Fruit fly (Drosophila melanogaster) whole organism, pupa: ENCODE data around the gene CG13065.
A peak's percentile ranks its signal among the peaks of the same experiment; 100 is the strongest.

ENCODE experiments used
- CG10348 ChIP-seq: fragments of 200-800 bp; sonication (Bioruptor generic); IDR thresholded peaks from 2 replicates; pipeline ENCODE4 v1.3.6; 2022; ENCODE audit warnings: missing biosample characterization, missing genetic modification characterization
- CG12605 ChIP-seq: fragments of 200-800 bp; sonication (Bioruptor generic); IDR thresholded peaks from 2 replicates; pipeline ENCODE4 v1.3.6; 2022; ENCODE audit warnings: missing biosample characterization, missing genetic modification characterization
- CG13204 ChIP-seq: fragments of 200-800 bp; sonication (Bioruptor generic); optimal IDR thresholded peaks from 2 replicates; lab custom pipeline; 2018; ENCODE audit warnings: missing biosample characterization, mild to moderate bottlenecking, missing genetic modification characterization, moderate library complexity
- CG14655 ChIP-seq: fragments of 200-800 bp; sonication (Bioruptor generic); optimal IDR thresholded peaks from 3 replicates; lab custom pipeline; 2017; ENCODE audit warnings: mild to moderate bottlenecking, missing biosample characterization, missing genetic modification reagents, missing genetic modification characterization
- CG15710 ChIP-seq: fragments of 200-800 bp; sonication (Bioruptor generic); optimal IDR thresholded peaks from 2 replicates; lab custom pipeline; 2018; ENCODE audit warnings: missing biosample characterization, mild to moderate bottlenecking, missing genetic modification characterization, moderate library complexity
- CG17806 ChIP-seq: fragments of 200-800 bp; sonication (Bioruptor generic); optimal IDR thresholded peaks from 2 replicates; lab custom pipeline; 2018; ENCODE audit warnings: missing biosample characterization, mild to moderate bottlenecking, missing genetic modification characterization, moderate library complexity
- CG32121 ChIP-seq: fragments of 200-800 bp; sonication (Bioruptor generic); IDR thresholded peaks from 2 replicates; pipeline ENCODE4 v1.3.6; 2022; ENCODE audit warnings: missing biosample characterization, missing genetic modification characterization
- CG34367 ChIP-seq: fragments of 200-800 bp; sonication (Bioruptor generic); optimal IDR thresholded peaks from 2 replicates; lab custom pipeline; 2018; ENCODE audit warnings: missing biosample characterization, mild to moderate bottlenecking, missing genetic modification characterization
- CG4496 ChIP-seq: fragments of 200-800 bp; sonication (Bioruptor generic); IDR thresholded peaks from 3 replicates; pipeline ENCODE4 v1.3.6; 2022; ENCODE audit warnings: missing biosample characterization, missing genetic modification characterization
- CG8159 ChIP-seq: fragments of 200-800 bp; sonication (Bioruptor generic); optimal IDR thresholded peaks from 3 replicates; lab custom pipeline; 2018; ENCODE audit warnings: missing biosample characterization, mild to moderate bottlenecking, missing genetic modification characterization, moderate library complexity
- CG8301 ChIP-seq: fragments of 200-800 bp; sonication (Bioruptor generic); optimal IDR thresholded peaks from 2 replicates; lab custom pipeline; 2018; ENCODE audit warnings: missing biosample characterization, mild to moderate bottlenecking, missing genetic modification characterization
- CG9948 ChIP-seq: fragments of 200-800 bp; sonication (Bioruptor generic); optimal IDR thresholded peaks from 2 replicates; lab custom pipeline; 2018; ENCODE audit warnings: missing biosample characterization, mild to moderate bottlenecking, missing genetic modification characterization, moderate library complexity
- D1 ChIP-seq: fragments of 200-800 bp; sonication (Bioruptor generic); optimal IDR thresholded peaks from 2 replicates; lab custom pipeline; 2018; ENCODE audit warnings: missing biosample characterization, mild to moderate bottlenecking, missing genetic modification characterization, moderate library complexity
- EcR ChIP-seq: fragments of 200-800 bp; sonication (Bioruptor generic); optimal IDR thresholded peaks from 3 replicates; lab custom pipeline; 2019; ENCODE audit warnings: missing biosample characterization, missing genetic modification characterization, mild to moderate bottlenecking, moderate library complexity, missing genetic modification reagents
- Ets98B ChIP-seq: fragments of 200-800 bp; sonication (Bioruptor generic); IDR thresholded peaks from 2 replicates; pipeline ENCODE4 v1.3.6; 2022; ENCODE audit warnings: missing biosample characterization, missing genetic modification characterization
- Pif1A ChIP-seq: fragments of 200-800 bp; sonication (Bioruptor generic); optimal IDR thresholded peaks from 3 replicates; lab custom pipeline; 2016; ENCODE audit warnings: missing biosample characterization, missing genetic modification characterization
- Pif1B ChIP-seq: fragments of 200-800 bp; sonication (Bioruptor generic); optimal IDR thresholded peaks from 3 replicates; lab custom pipeline; 2016; ENCODE audit warnings: missing biosample characterization, missing genetic modification characterization
- Snoo ChIP-seq: fragments of 200-800 bp; sonication (Bioruptor generic); optimal IDR thresholded peaks from 3 replicates; lab custom pipeline; 2017; ENCODE audit warnings: missing biosample characterization, mild to moderate bottlenecking, missing genetic modification characterization, inconsistent platforms
- fd96Ca ChIP-seq: fragments of 200-800 bp; sonication (Bioruptor generic); IDR thresholded peaks from 3 replicates; pipeline ENCODE4 v1.3.6; 2022; ENCODE audit warnings: missing biosample characterization, missing genetic modification characterization
- gl ChIP-seq: fragments of 200-800 bp; sonication (Bioruptor generic); optimal IDR thresholded peaks from 2 replicates; lab custom pipeline; 2018; ENCODE audit warnings: missing biosample characterization, mild to moderate bottlenecking, missing genetic modification characterization
- rn ChIP-seq: fragments of 200-800 bp; sonication (Bioruptor generic); IDR thresholded peaks from 2 replicates; pipeline ENCODE4 v1.3.6; 2022; ENCODE audit warnings: missing biosample characterization, missing genetic modification characterization

Gene CG13065

DNA sequence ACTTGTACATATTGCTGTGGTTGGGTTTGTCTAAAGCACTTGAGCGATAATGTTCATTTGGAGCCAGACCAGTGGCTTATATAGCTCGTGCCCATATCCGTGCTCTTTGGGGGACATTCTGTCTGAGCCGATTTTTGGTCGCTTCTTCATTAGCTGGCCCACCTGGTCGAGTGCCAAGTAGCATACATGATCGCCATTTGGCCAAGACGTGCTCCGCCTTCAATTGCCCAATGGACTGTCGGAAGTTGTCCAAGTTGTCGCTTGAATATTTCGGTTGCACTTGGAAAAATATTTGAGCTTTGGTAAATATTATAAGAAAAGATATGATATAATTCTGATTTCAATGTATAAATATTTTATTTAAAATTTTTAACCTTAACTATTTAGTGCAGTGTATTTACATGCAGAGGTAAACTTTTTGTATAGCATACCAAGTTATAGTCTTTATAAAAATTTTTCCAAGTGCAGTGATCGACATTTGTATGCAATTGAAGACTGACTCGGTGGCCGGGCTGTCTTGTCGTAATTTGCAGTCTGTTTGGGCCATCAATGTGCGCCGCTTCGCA, 8.2 kb downstream of the CG13065 start, which contains the start of gene CG13047:
Gene CG13047 (minus strand): TSS at position 51 of the 566 bp plus-strand sequence.
- TF ChIP-seq Pif1B (GFP tag; lab: Kevin White, UChicago), result no peak
- peak; percentile 17 for TF ChIP-seq CG14655 (GFP tag; lab: Kevin White, UChicago)
- TF ChIP-seq CG15710 (tag; lab: Kevin White, UChicago), result peak; percentile 29
- TF ChIP-seq CG9948 (tag; lab: Kevin White, UChicago), result peak; percentile 52
- TF ChIP-seq Snoo (tag; lab: Kevin White, UChicago), result no peak
- no peak for TF ChIP-seq CG10348 (GFP tag; lab: Robert Waterston, UW)
- TF ChIP-seq EcR (GFP tag; lab: Kevin White, UChicago), result no peak
- no peak for TF ChIP-seq Pif1A
- TF ChIP-seq CG17806, result peak; percentile 33
- TF ChIP-seq CG4496 (GFP tag; lab: Robert Waterston, UW), result 0 out of 3 replicates have a peak, but pooled peaks have one; percentile 17
- peak; percentile 55 for TF ChIP-seq CG8159 (tag; lab: Kevin White, UChicago)
- TF ChIP-seq CG34367 (tag; lab: Kevin White, UChicago), result peak; percentile 1

DNA sequence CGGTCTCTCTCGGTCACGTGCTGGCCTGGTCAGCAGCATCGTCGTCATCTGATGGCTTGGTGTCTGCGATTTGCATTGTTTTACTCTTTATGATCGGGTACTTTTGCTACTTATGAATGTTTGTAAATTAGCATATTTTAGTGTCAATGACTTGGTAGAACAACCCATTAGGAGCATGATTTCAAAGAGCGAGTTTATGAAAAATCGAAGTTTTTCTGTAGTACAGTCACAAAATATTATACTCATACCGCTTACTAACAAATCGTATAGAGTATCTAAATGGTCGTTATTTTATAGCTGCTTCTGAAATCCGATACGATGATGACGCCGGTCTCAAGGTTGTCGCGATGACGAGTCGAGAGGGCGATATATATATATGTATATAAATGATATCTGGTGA, 9.0 kb downstream of the CG13065 start:
- TF ChIP-seq CG32121 (no peak), CG8301 (tag; lab: Kevin White, UChicago) (no peak), Ets98B (GFP tag; lab: Robert Waterston, UW) (no peak), CG15710 (tag; lab: Kevin White, UChicago) (peak; percentile 86), CG12605 (GFP tag; lab: Robert Waterston, UW) (no peak), Pif1B (GFP tag; lab: Kevin White, UChicago) (peak; percentile 56), CG4496 (GFP tag; lab: Robert Waterston, UW) (no peak), CG10348 (GFP tag; lab: Robert Waterston, UW) (no peak), CG34367 (tag; lab: Kevin White, UChicago) (peak; percentile 67), EcR (GFP tag; lab: Kevin White, UChicago) (peak; percentile 87), CG17806 (peak; percentile 76), CG13204 (GFP tag; lab: Kevin White, UChicago) (peak; percentile 33), CG14655 (GFP tag; lab: Kevin White, UChicago) (peak; percentile 27), CG9948 (tag; lab: Kevin White, UChicago) (peak; percentile 70), CG8159 (tag; lab: Kevin White, UChicago) (peak; percentile 89), Snoo (tag; lab: Kevin White, UChicago) (peak; percentile 7), fd96Ca (GFP tag; lab: Robert Waterston, UW) (no peak), gl (peak; percentile 53), rn (GFP tag; lab: Robert Waterston, UW) (no peak), Pif1A (peak; percentile 65), D1 (tag; lab: Kevin White, UChicago) (peak; percentile 62)

DNA sequence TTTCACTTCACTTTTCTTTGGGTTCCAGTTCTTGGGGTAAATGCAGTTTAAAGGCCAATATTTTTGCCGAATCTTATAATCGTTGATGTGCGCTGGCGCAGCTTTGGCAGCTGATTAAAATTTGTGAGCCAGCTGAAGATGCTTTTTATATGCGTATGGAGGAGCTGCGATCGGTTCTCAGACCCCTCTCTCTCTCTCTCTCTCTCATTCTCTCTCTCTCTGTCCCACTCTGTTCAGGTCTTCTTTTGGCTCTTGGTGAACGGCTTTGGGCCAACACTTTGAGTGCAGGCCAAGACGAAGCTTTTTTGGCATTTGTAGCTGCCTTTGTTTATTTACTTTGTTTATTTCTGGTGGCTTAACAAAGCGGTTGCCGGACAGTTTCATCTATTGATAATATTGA, 11.1 kb downstream of the CG13065 start, which contains the start of gene CG13046:
Gene CG13046 (minus strand): TSS at position 101 of the 400 bp plus-strand sequence.
- TF ChIP-seq CG12605 (GFP tag; lab: Robert Waterston, UW), result no peak

DNA sequence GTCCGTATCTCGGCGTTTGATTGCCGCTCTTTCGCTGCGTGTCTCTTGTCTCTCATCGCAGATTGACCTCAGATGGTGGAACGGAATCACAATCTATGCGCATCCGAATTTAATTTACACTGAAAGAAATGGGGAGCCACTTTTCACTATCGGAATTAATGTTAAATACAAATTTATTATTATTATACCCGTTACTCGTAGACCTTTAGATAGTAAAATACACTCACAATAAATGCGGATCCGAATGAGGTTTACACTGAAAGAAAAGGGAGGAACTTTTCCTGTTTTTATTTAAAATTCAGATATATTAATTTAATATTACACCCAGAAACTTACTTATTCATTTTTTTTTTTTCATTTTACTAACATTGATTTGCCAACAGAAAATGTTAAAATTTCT, 11.8 kb downstream of the CG13065 start:
- TF ChIP-seq CG9948 (tag; lab: Kevin White, UChicago), result peak; percentile 32
- peak; percentile 5 for TF ChIP-seq CG15710 (tag; lab: Kevin White, UChicago)
- peak; percentile 22 for TF ChIP-seq CG17806
- no peak for TF ChIP-seq Ets98B (GFP tag; lab: Robert Waterston, UW)
- peak; percentile 10 for TF ChIP-seq CG8159 (tag; lab: Kevin White, UChicago)
- TF ChIP-seq fd96Ca (GFP tag; lab: Robert Waterston, UW), result no peak
- peak; percentile 52 for TF ChIP-seq CG14655 (GFP tag; lab: Kevin White, UChicago)
- no peak for TF ChIP-seq CG4496 (GFP tag; lab: Robert Waterston, UW)
- peak; percentile 25 for TF ChIP-seq Pif1A
- TF ChIP-seq CG34367 (tag; lab: Kevin White, UChicago), result peak; percentile 3
- TF ChIP-seq Snoo (tag; lab: Kevin White, UChicago), result no peak
- TF ChIP-seq, all 21 proteins: peak for 7

DNA sequence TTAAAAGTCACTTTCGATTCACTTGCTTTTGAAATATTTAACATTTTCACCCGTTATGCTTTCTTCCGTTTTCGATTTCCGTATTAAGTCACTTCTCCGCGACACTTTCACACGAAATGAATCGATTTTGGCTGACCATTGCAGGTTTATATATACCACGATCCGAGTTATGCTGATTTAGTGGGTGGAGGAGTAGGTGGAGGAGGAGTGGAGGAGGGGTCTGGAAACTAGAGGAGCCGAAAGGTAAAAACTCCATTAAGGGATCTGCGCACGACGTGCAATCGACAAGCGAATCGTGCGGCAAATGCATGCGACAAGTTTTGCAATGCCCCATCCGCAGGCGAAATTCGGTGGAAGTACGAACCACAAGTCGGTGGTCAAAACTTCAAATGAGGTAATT, 13.6 kb downstream of the CG13065 start, which contains the start of gene CG13045:
Gene CG13045 (minus strand): TSS at position 101 of the 400 bp plus-strand sequence.
- TF ChIP-seq CG8301 (tag; lab: Kevin White, UChicago) (no peak), D1 (tag; lab: Kevin White, UChicago) (no peak), CG14655 (GFP tag; lab: Kevin White, UChicago) (no peak), CG13204 (GFP tag; lab: Kevin White, UChicago) (no peak), EcR (GFP tag; lab: Kevin White, UChicago) (no peak), CG34367 (tag; lab: Kevin White, UChicago) (no peak), Pif1A (no peak), CG12605 (GFP tag; lab: Robert Waterston, UW) (no peak), CG4496 (GFP tag; lab: Robert Waterston, UW) (no peak), Snoo (tag; lab: Kevin White, UChicago) (no peak), rn (GFP tag; lab: Robert Waterston, UW) (no peak), CG10348 (GFP tag; lab: Robert Waterston, UW) (no peak), CG32121 (no peak)

DNA sequence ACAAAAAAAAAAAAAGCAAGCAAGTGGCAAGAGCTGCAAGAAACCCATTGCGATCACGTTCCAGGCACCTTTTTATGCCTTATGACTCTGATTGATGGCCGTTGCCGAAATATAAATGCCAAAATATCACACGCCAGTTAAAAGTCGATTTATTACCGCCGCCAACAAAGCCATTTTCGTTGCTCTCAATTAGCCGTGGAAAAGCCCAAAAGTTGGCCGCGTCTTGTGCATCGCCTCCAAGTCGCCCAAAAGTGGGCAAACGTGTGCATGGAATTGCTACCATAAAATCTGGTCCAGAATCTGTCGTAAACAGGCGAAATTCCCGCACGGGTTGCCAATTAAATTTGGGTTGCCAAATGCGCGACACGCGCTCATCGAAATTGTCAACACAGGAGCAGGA, 14.4 kb downstream of the CG13065 start:
- TF ChIP-seq fd96Ca (GFP tag; lab: Robert Waterston, UW) (peak; percentile 19; the same call in 1 of the 3 replicates), CG8301 (tag; lab: Kevin White, UChicago) (no peak), CG4496 (GFP tag; lab: Robert Waterston, UW) (peak; percentile 13; the same call in 1 of the 3 replicates), Ets98B (GFP tag; lab: Robert Waterston, UW) (peak; percentile 48), CG10348 (GFP tag; lab: Robert Waterston, UW) (no peak)
- TF ChIP-seq, all 21 proteins: peak for 3
